Worm (Caenorhabditis elegans) whole organism, L4 larva: ENCODE measurements around the gene Y45F10C.1.
A peak's percentile ranks its signal among the peaks of the same experiment; 100 is the strongest.

ENCODE experiments used
- F10B5.3 ChIP-seq: sonication (generic microtip); optimal IDR thresholded peaks from 2 replicates; lab custom pipeline; 2016; ENCODE audit warnings: mild to moderate bottlenecking, missing genetic modification characterization, missing compliant biosample characterization
- T20F7.1 ChIP-seq: fragments of 200-800 bp; sonication (Bioruptor generic); optimal IDR thresholded peaks from 2 replicates; lab custom pipeline; 2018; ENCODE audit warnings: mild to moderate bottlenecking, missing genetic modification characterization, missing compliant biosample characterization
- ZK337.2 ChIP-seq: fragments of 200-800 bp; sonication (Bioruptor generic); IDR thresholded peaks from 2 replicates; pipeline ENCODE4 v1.3.6; 2022; ENCODE audit warnings: missing genetic modification reagents, missing genetic modification characterization, missing compliant biosample characterization
- aha-1 ChIP-seq: fragments of 150-350 bp; peaks from one replicate; lab custom pipeline; 2014; ENCODE audit warnings: missing biosample characterization, missing genetic modification characterization
- ama-1 ChIP-seq: fragments of 150-350 bp; optimal IDR thresholded peaks from 2 replicates; lab custom pipeline; 2014; ENCODE audit warnings: inconsistent platforms, mixed read lengths
- arid-1 ChIP-seq: fragments of 200-800 bp; sonication (Bioruptor generic); conservative IDR thresholded peaks from 2 replicates; pipeline ENCODE4 v1.3.6; 2022; ENCODE audit warnings: missing genetic modification reagents, missing genetic modification characterization, missing compliant biosample characterization
- cey-2 ChIP-seq: sonication (generic microtip); optimal IDR thresholded peaks from 3 replicates; lab custom pipeline; 2017; ENCODE audit warnings: missing genetic modification characterization, mild to moderate bottlenecking, missing compliant biosample characterization, antibody characterized with exemption, borderline replicate concordance; ENCODE audit not compliant: insufficient read depth
- daf-12 ChIP-seq: fragments of 150-350 bp; optimal IDR thresholded peaks from 2 replicates; lab custom pipeline; 2014; ENCODE audit warnings: missing biosample characterization, missing genetic modification reagents, missing genetic modification characterization
- daf-16 ChIP-seq, 3 experiments: sonication (generic microtip); optimal IDR thresholded peaks; 2 replicates each; lab custom pipeline; 2016 to 2017; ENCODE audit warnings: missing genetic modification characterization in 3 of 3, missing genetic modification reagents in 3 of 3, mild to moderate bottlenecking in 2 of 3, missing compliant biosample characterization in 2 of 3, missing biosample characterization in 1 of 3, moderate library complexity in 1 of 3
- dmd-9 ChIP-seq: fragments of 200-800 bp; sonication (Bioruptor generic); IDR thresholded peaks from 2 replicates; pipeline ENCODE4 v1.3.6; 2022; ENCODE audit warnings: missing genetic modification reagents, missing genetic modification characterization, missing compliant biosample characterization
- dve-1 ChIP-seq: sonication (generic microtip); optimal IDR thresholded peaks from 2 replicates; lab custom pipeline; 2017; ENCODE audit warnings: antibody characterized with exemption, mild to moderate bottlenecking, missing genetic modification characterization, missing compliant biosample characterization; ENCODE audit not compliant: insufficient read depth
- hif-1 ChIP-seq, 2 experiments: sonication (generic microtip); optimal IDR thresholded peaks; 2 replicates each; lab custom pipeline; 2016 to 2017; ENCODE audit warnings: missing compliant biosample characterization in 2 of 2, missing genetic modification characterization in 2 of 2, missing genetic modification reagents in 2 of 2, missing genotype in 2 of 2, mild to moderate bottlenecking in 1 of 2
- hmg-1.1 ChIP-seq: fragments of 200-800 bp; sonication (Bioruptor generic); IDR thresholded peaks from 2 replicates; pipeline ENCODE4 v1.3.6; 2022; ENCODE audit warnings: missing genetic modification reagents, missing genetic modification characterization, missing compliant biosample characterization
- jun-1 ChIP-seq: fragments of 150-350 bp; optimal IDR thresholded peaks from 2 replicates; lab custom pipeline; 2014; ENCODE audit warnings: missing biosample characterization, missing genetic modification reagents, missing genetic modification characterization
- lin-1 ChIP-seq: fragments of 200-800 bp; sonication (Bioruptor generic); IDR thresholded peaks from 2 replicates; pipeline ENCODE4 v1.3.6; 2022; ENCODE audit warnings: missing genetic modification reagents, missing genetic modification characterization, missing compliant biosample characterization
- lin-29 ChIP-seq: fragments of 200-800 bp; sonication (Bioruptor generic); IDR thresholded peaks from 2 replicates; pipeline ENCODE4 v1.3.6; 2022; ENCODE audit warnings: missing genetic modification reagents, missing genetic modification characterization, missing compliant biosample characterization
- lin-38 ChIP-seq: fragments of 200-800 bp; sonication (Bioruptor generic); IDR thresholded peaks from 2 replicates; pipeline ENCODE4 v1.3.6; 2022; ENCODE audit warnings: missing genetic modification reagents, missing genetic modification characterization, missing compliant biosample characterization
- madf-9 ChIP-seq: fragments of 200-800 bp; sonication (Bioruptor generic); conservative IDR thresholded peaks from 2 replicates; pipeline ENCODE4 v1.3.6; 2022; ENCODE audit warnings: missing genetic modification reagents, missing genetic modification characterization, missing compliant biosample characterization
- mdl-1 ChIP-seq, 2 experiments: fragments of 150-350 bp in 1 of 2; sonication (generic microtip) in 1 of 2; optimal IDR thresholded peaks; 2 replicates each; lab custom pipeline; 2014 to 2017; ENCODE audit warnings: missing biosample characterization in 2 of 2, missing genetic modification characterization in 2 of 2
- nhr-11 ChIP-seq: fragments of 150-350 bp; optimal IDR thresholded peaks from 2 replicates; lab custom pipeline; 2014; ENCODE audit warnings: missing biosample characterization, missing genetic modification characterization
- nhr-237 ChIP-seq: sonication (generic microtip); optimal IDR thresholded peaks from 2 replicates; lab custom pipeline; 2017; ENCODE audit warnings: missing biosample characterization, missing genetic modification characterization
- nhr-28 ChIP-seq: fragments of 150-350 bp; optimal IDR thresholded peaks from 2 replicates; lab custom pipeline; 2014; ENCODE audit warnings: missing biosample characterization, missing genetic modification characterization
- nhr-42 ChIP-seq: fragments of 200-800 bp; sonication (Bioruptor generic); IDR thresholded peaks from 2 replicates; pipeline ENCODE4 v1.3.6; 2022; ENCODE audit warnings: missing genetic modification characterization, missing compliant biosample characterization
- pha-4 ChIP-seq, 2 experiments: fragments of 150-350 bp in 1 of 2; fragments of 200-800 bp in 1 of 2; sonication (Bioruptor generic) in 1 of 2; IDR thresholded peaks in 1 of 2; optimal IDR thresholded peaks in 1 of 2; 2 replicates each; pipeline versions ENCODE4 v1.3.6 to Lab custom; 2014 to 2022; ENCODE audit warnings: missing genetic modification characterization in 2 of 2, missing genetic modification reagents in 2 of 2, missing biosample characterization in 1 of 2, missing compliant biosample characterization in 1 of 2
- snpc-1.2 ChIP-seq: fragments of 200-800 bp; sonication (Bioruptor generic); IDR thresholded peaks from 2 replicates; pipeline ENCODE4 v1.3.6; 2022; ENCODE audit warnings: missing genetic modification reagents, missing genetic modification characterization, missing compliant biosample characterization
- spr-3 ChIP-seq: fragments of 200-800 bp; sonication (Bioruptor generic); optimal IDR thresholded peaks from 2 replicates; lab custom pipeline; 2018; ENCODE audit warnings: mild to moderate bottlenecking, missing genetic modification characterization, missing compliant biosample characterization
- unc-62 ChIP-seq, 3 experiments: fragments of 150-350 bp in 1 of 3; sonication (generic microtip); optimal IDR thresholded peaks in 2 of 3; peaks in 1 of 3; 1 replicate in 1 of 3; 2 replicates in 2 of 3; lab custom pipeline; 2014 to 2017; ENCODE audit warnings: missing biosample characterization in 3 of 3, missing genetic modification characterization in 3 of 3, missing genetic modification reagents in 3 of 3, missing genotype in 1 of 3
- vab-7 ChIP-seq: fragments of 200-800 bp; sonication (Bioruptor generic); IDR thresholded peaks from 2 replicates; pipeline ENCODE4 v1.3.6; 2022; ENCODE audit warnings: missing genetic modification reagents, missing genetic modification characterization, missing compliant biosample characterization
- ztf-7 ChIP-seq: fragments of 150-350 bp; optimal IDR thresholded peaks from 2 replicates; lab custom pipeline; 2014; ENCODE audit warnings: missing biosample characterization, missing genetic modification characterization

Y45F10C.1 gene

DNA sequence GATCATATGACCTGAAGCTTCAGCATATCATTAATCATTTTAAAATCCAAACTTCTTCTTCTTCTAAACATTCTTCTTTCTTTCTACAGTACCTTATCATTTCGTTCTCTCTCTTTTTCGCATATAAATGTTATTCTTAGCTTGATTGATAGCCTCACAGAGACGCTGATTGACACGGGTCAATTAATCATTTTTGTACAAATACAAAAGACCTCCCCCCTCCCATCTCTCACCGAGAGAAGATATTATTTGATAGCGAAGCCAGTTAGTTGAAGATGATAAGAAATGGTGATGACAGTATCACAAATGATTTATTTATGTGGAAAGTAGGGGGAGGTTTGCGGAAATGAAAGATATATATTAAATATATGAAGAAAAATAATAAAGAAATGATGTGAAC is 23.4 kb upstream of the Y45F10C.1 start (continued):
- TF ChIP-seq pha-4 (GFP tag; IDR thresholded peaks at IDR 0.05; lab: Robert Waterston, UW) (no peak), pha-4 (tag; optimal IDR thresholded peaks at IDR 0.05; lab: Kevin White, UChicago) (no peak), nhr-28 (tag; lab: Kevin White, UChicago) (peak; percentile 81), nhr-42 (GFP tag; lab: Robert Waterston, UW) (no peak), lin-29 (no peak), nhr-11 (tag; lab: Kevin White, UChicago) (no peak), snpc-1.2 (GFP tag; lab: Robert Waterston, UW) (no peak), hmg-1.1 (no peak), vab-7 (GFP tag; lab: Robert Waterston, UW) (no peak)

DNA sequence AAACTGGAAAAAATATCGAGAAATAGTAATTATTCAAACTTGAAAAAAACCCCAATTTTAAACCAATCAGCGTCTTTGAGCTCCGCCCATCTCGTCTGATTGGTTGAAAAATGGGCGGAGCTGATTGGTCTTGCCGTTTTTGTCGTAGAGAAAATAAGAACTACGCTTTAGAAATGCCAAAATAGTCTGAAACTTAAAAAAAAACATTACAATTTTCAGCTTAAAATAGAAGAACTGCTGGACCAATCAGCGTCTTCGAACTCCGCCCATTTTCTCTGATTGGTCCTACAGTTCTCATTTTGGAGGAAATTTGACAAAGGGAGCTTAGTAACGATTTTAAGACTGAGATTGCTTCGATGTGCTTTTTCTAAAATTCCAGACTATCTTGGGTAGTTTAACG is 20.1 kb upstream of the Y45F10C.1 start:
- TF ChIP-seq daf-16 (GFP tag; optimal IDR thresholded peaks at IDR 0.05; lab: Kevin White, UChicago), result no peak
- TF ChIP-seq daf-16 (tag; optimal IDR thresholded peaks at IDR 0.05; lab: Kevin White, UChicago), result no peak
- no peak for TF ChIP-seq lin-38 (GFP tag; lab: Robert Waterston, UW)
- TF ChIP-seq spr-3, result no peak
- TF ChIP-seq F10B5.3, result no peak
- TF ChIP-seq nhr-237 (tag; lab: Kevin White, UChicago), result no peak
- no peak for TF ChIP-seq ztf-7 (tag; lab: Kevin White, UChicago)
- no peak for TF ChIP-seq cey-2 (tag; lab: Kevin White, UChicago)
- TF ChIP-seq lin-29, result no peak
- TF ChIP-seq aha-1 (tag; lab: Kevin White, UChicago), result no peak
- no peak for TF ChIP-seq ZK337.2 (GFP tag; lab: Robert Waterston, UW)
- TF ChIP-seq dmd-9 (GFP tag; lab: Robert Waterston, UW), result no peak

DNA sequence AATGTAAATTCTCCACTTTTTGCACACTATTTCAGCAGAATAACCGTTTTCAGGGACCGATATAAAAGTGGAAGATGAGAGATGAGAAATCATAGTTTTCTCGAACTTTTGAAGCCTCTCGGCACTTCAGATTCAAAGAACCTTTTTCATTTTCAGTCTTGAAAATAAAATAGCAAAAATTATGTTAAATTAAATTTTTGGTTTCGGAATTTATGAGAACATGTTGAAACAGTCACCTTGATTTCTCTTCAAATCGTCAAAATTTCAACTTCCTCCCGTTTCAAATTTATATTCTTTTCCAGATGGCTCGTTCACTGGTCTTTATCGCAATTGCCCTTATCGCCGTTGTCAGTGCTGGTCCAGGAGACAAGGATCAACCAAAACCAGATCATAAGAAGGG is 19.3 kb upstream of the Y45F10C.1 start, which contains the start of gene srlf-26:
Gene srlf-26 (plus strand): TSS at position 301 of the 400 bp plus-strand sequence.
- TF ChIP-seq jun-1 (tag; lab: Kevin White, UChicago), result no peak
- TF ChIP-seq unc-62 (GFP tag; optimal IDR thresholded peaks at IDR 0.05 in 1 of 2; lab: Kevin White, UChicago), result peak in 1 of 2 experiments; percentile 23
- TF ChIP-seq unc-62 (tag; optimal IDR thresholded peaks at IDR 0.05; lab: Kevin White, UChicago), result no peak
- no peak for TF ChIP-seq hif-1 (tag; optimal IDR thresholded peaks at IDR 0.05; lab: Kevin White, UChicago)
- TF ChIP-seq ama-1 (lab: Kevin White, UChicago), result no peak
- no peak for TF ChIP-seq T20F7.1 (GFP tag; lab: Kevin White, UChicago)
- no peak for TF ChIP-seq madf-9 (GFP tag; lab: Robert Waterston, UW)
- no peak for TF ChIP-seq dve-1

DNA sequence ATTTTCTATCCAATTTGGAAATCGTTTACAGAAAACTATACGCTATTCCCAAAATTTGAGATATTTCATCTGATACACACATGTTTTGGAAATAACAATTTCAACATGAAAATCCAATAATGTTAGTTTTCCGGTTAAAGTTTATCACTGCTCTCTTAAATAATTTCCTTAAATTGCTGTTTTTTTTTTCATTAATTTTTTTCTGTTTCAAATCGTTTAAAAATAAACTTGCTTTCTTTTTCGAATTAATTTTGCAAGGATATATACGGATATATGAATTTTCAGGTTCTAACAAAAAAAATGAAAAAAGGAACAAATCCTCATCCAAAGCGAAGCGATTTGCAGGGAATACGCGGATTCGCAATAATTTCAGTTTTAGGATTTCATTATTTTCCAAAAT is 14.2 kb upstream of the Y45F10C.1 start, which contains the start of gene oac-48:
Gene oac-48 (plus strand): TSS at position 301 of the 400 bp plus-strand sequence.
- TF ChIP-seq unc-62 (GFP tag; optimal IDR thresholded peaks at IDR 0.05 in 1 of 2; lab: Kevin White, UChicago) (peak in 1 of 2 experiments; percentile 38), unc-62 (tag; optimal IDR thresholded peaks at IDR 0.05; lab: Kevin White, UChicago) (no peak), lin-38 (GFP tag; lab: Robert Waterston, UW) (no peak)

DNA sequence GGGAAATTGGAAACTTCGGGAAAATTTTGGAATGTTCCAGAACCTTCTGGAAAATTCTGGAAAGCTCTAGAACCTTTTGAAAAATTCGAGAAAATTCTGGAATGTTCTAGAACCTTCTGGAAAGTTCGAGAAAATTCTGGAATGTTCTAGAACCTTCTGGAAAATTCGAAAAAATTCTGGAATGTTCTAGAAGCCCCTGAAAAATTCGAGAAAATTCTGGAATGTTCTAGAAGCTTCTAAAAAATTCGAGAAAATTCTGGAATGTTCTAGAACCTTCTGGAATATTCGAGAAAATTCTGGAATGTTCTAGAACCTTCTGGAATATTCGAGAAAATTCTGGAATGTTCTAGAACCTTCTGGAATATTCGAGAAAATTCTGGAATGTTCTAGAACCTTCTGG is 8.6 kb upstream of the Y45F10C.1 start:
- TF ChIP-seq snpc-1.2 (GFP tag; lab: Robert Waterston, UW) (peak; percentile 77), arid-1 (GFP tag; lab: Robert Waterston, UW) (0 out of 2 replicates have a peak, but pooled peaks have one; percentile 45)
- TF ChIP-seq, all 104 proteins: peak for 2; not testable (repeated sequence) for 102

DNA sequence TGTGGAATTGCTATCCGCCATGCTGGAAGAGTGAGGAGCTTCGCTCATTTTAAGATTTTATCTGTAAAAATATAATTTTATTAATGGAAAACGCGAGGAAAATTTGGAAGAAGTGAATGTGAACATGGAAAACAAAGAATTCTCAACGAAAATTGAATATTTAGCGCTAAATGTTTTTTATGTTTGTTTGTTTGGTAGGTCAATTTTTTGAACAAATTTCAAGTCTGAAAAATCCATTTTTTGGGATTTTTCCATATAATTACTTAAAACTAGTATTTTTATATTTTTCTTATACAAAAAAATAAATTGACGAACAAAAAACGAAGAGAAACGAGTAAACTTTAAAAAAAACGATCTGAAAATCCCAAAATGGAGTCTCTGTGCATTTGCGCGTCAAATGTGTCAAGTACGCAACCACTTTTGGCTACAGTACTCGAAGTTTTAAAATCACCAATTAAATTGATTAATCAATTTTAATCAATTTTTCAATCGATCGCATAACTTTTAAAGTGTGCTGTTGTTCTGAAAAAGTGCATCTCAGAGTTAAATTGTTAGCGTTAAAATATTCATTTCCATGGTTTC is 7.6 kb upstream of the Y45F10C.1 start, which contains the start of gene fbxa-215:
Gene fbxa-215 (minus strand): TSS at position 61 of the 582 bp plus-strand sequence.
- TF ChIP-seq mdl-1 (tag; optimal IDR thresholded peaks at IDR 0.05; lab: Kevin White, UChicago) (no peak), snpc-1.2 (GFP tag; lab: Robert Waterston, UW) (peak; percentile 70; the same call in 1 of the 2 replicates), lin-1 (no peak), daf-12 (tag; lab: Kevin White, UChicago) (no peak)
- TF ChIP-seq, all 104 proteins: peak for 1
